Worm (Caenorhabditis elegans) whole organism, L4 larva: ENCODE measurements around the gene F54H5.14.

Source experiments
- F26F4.8 ChIP-seq: fragments of 200-800 bp; sonication (Bioruptor generic); conservative IDR thresholded peaks from 2 replicates; pipeline ENCODE4 v1.3.6; 2022; ENCODE audit warnings: missing genetic modification characterization, missing compliant biosample characterization
- F44E2.7 ChIP-seq: fragments of 200-800 bp; sonication (Bioruptor generic); IDR thresholded peaks from 2 replicates; pipeline ENCODE4 v2.1.2; 2022; ENCODE audit warnings: missing genetic modification characterization, missing compliant biosample characterization
- T20F7.1 ChIP-seq: fragments of 200-800 bp; sonication (Bioruptor generic); optimal IDR thresholded peaks from 2 replicates; lab custom pipeline; 2018; ENCODE audit warnings: mild to moderate bottlenecking, missing genetic modification characterization, missing compliant biosample characterization
- Y105C5A.15 ChIP-seq: fragments of 200-800 bp; sonication (Bioruptor generic); IDR thresholded peaks from 2 replicates; pipeline ENCODE4 v1.3.6; 2022; ENCODE audit warnings: missing genetic modification characterization, missing compliant biosample characterization
- Y5F2A.4 ChIP-seq: fragments of 200-800 bp; sonication (Bioruptor generic); optimal IDR thresholded peaks from 2 replicates; lab custom pipeline; 2018; ENCODE audit warnings: mild to moderate bottlenecking, missing genetic modification characterization, missing compliant biosample characterization
- Y75B8A.6 ChIP-seq: fragments of 200-800 bp; sonication (Bioruptor generic); IDR thresholded peaks from 2 replicates; pipeline ENCODE4 v1.3.6; 2022; ENCODE audit warnings: missing genetic modification reagents, missing genetic modification characterization, missing compliant biosample characterization
- ZK546.5 ChIP-seq, 2 experiments: sonication (generic microtip); optimal IDR thresholded peaks; 2 replicates each; lab custom pipeline; 2017; ENCODE audit warnings: missing biosample characterization in 2 of 2, missing genetic modification characterization in 2 of 2
- aly-2 ChIP-seq: sonication (generic microtip); optimal IDR thresholded peaks from 2 replicates; lab custom pipeline; 2018; ENCODE audit warnings: missing biosample characterization, missing genetic modification characterization
- ama-1 ChIP-seq: fragments of 150-350 bp; optimal IDR thresholded peaks from 2 replicates; lab custom pipeline; 2014; ENCODE audit warnings: inconsistent platforms, mixed read lengths
- ceh-20 ChIP-seq: fragments of 200-800 bp; sonication (Bioruptor generic); IDR thresholded peaks from 2 replicates; pipeline ENCODE4 v1.3.6; 2022; ENCODE audit warnings: missing genetic modification reagents, missing genetic modification characterization, missing compliant biosample characterization
- ceh-44 ChIP-seq: fragments of 200-800 bp; sonication (Bioruptor generic); IDR thresholded peaks from 2 replicates; pipeline ENCODE4 v1.3.6; 2022; ENCODE audit warnings: missing genetic modification reagents, missing genetic modification characterization, missing compliant biosample characterization
- ceh-62 ChIP-seq: sonication (generic microtip); optimal IDR thresholded peaks from 2 replicates; lab custom pipeline; 2017; ENCODE audit warnings: missing biosample characterization, missing genetic modification characterization
- ceh-82 ChIP-seq: sonication (generic microtip); optimal IDR thresholded peaks from 2 replicates; lab custom pipeline; 2017; ENCODE audit warnings: missing biosample characterization, missing genetic modification characterization
- daf-16 ChIP-seq, 3 experiments: sonication (generic microtip); optimal IDR thresholded peaks; 2 replicates each; lab custom pipeline; 2016 to 2017; ENCODE audit warnings: missing genetic modification characterization in 3 of 3, missing genetic modification reagents in 3 of 3, mild to moderate bottlenecking in 2 of 3, missing compliant biosample characterization in 2 of 3, missing biosample characterization in 1 of 3, moderate library complexity in 1 of 3
- daf-19 ChIP-seq: fragments of 200-800 bp; sonication (Bioruptor generic); conservative IDR thresholded peaks from 2 replicates; pipeline ENCODE4 v1.3.6; 2022; ENCODE audit warnings: missing genetic modification characterization, missing compliant biosample characterization
- daf-8 ChIP-seq: fragments of 200-800 bp; sonication (Bioruptor generic); IDR thresholded peaks from 2 replicates; pipeline ENCODE4 v1.3.6; 2022; ENCODE audit warnings: missing genetic modification characterization, missing compliant biosample characterization
- dmd-6 ChIP-seq: fragments of 200-800 bp; sonication (Bioruptor generic); IDR thresholded peaks from 2 replicates; pipeline ENCODE4 v1.3.6; 2022; ENCODE audit warnings: missing genetic modification reagents, missing genetic modification characterization, missing compliant biosample characterization
- dmd-9 ChIP-seq: fragments of 200-800 bp; sonication (Bioruptor generic); IDR thresholded peaks from 2 replicates; pipeline ENCODE4 v1.3.6; 2022; ENCODE audit warnings: missing genetic modification reagents, missing genetic modification characterization, missing compliant biosample characterization
- dve-1 ChIP-seq: sonication (generic microtip); optimal IDR thresholded peaks from 2 replicates; lab custom pipeline; 2017; ENCODE audit warnings: antibody characterized with exemption, mild to moderate bottlenecking, missing genetic modification characterization, missing compliant biosample characterization; ENCODE audit not compliant: insufficient read depth
- egl-27 ChIP-seq: sonication (generic microtip); optimal IDR thresholded peaks from 3 replicates; lab custom pipeline; 2017; ENCODE audit warnings: missing biosample characterization, missing genetic modification reagents, missing genetic modification characterization
- fkh-10 ChIP-seq: fragments of 150-350 bp; optimal IDR thresholded peaks from 2 replicates; lab custom pipeline; 2014; ENCODE audit warnings: missing biosample characterization, missing genetic modification reagents, missing genetic modification characterization
- fos-1 ChIP-seq: fragments of 150-350 bp; optimal IDR thresholded peaks from 2 replicates; lab custom pipeline; 2014; ENCODE audit warnings: missing biosample characterization, missing genetic modification characterization
- hlh-11 ChIP-seq: fragments of 200-800 bp; sonication (Bioruptor generic); optimal IDR thresholded peaks from 2 replicates; lab custom pipeline; 2018; ENCODE audit warnings: mild to moderate bottlenecking, missing genetic modification characterization, missing compliant biosample characterization
- hlh-30 ChIP-seq: sonication (generic microtip); optimal IDR thresholded peaks from 2 replicates; lab custom pipeline; 2017; ENCODE audit warnings: antibody characterized with exemption, mild to moderate bottlenecking, missing genetic modification characterization, missing compliant biosample characterization; ENCODE audit not compliant: insufficient read depth
- lin-1 ChIP-seq: fragments of 200-800 bp; sonication (Bioruptor generic); IDR thresholded peaks from 2 replicates; pipeline ENCODE4 v1.3.6; 2022; ENCODE audit warnings: missing genetic modification reagents, missing genetic modification characterization, missing compliant biosample characterization
- lin-13 ChIP-seq: fragments of 150-350 bp; optimal IDR thresholded peaks from 2 replicates; lab custom pipeline; 2014; ENCODE audit warnings: missing biosample characterization, missing genetic modification reagents, missing genetic modification characterization
- lin-29 ChIP-seq: fragments of 200-800 bp; sonication (Bioruptor generic); IDR thresholded peaks from 2 replicates; pipeline ENCODE4 v1.3.6; 2022; ENCODE audit warnings: missing genetic modification reagents, missing genetic modification characterization, missing compliant biosample characterization
- lin-39 ChIP-seq: fragments of 150-350 bp; optimal IDR thresholded peaks from 2 replicates; lab custom pipeline; 2014; ENCODE audit warnings: missing biosample characterization, missing genetic modification reagents, missing genetic modification characterization
- lir-3 ChIP-seq: sonication (generic microtip); optimal IDR thresholded peaks from 2 replicates; lab custom pipeline; 2016; ENCODE audit warnings: mild to moderate bottlenecking, missing genetic modification characterization, missing compliant biosample characterization
- lsy-2 ChIP-seq, 2 experiments: fragments of 150-350 bp in 1 of 2; sonication (generic microtip) in 1 of 2; optimal IDR thresholded peaks; 2 replicates each; lab custom pipeline; 2014 to 2017; ENCODE audit warnings: missing biosample characterization in 2 of 2, missing genetic modification characterization in 2 of 2
- madf-5 ChIP-seq, 2 experiments: fragments of 200-800 bp; sonication (Bioruptor generic); IDR thresholded peaks; 2 replicates each; pipeline ENCODE4 v1.3.6; 2022; ENCODE audit warnings: missing compliant biosample characterization in 2 of 2, missing genetic modification characterization in 2 of 2
- madf-9 ChIP-seq: fragments of 200-800 bp; sonication (Bioruptor generic); conservative IDR thresholded peaks from 2 replicates; pipeline ENCODE4 v1.3.6; 2022; ENCODE audit warnings: missing genetic modification reagents, missing genetic modification characterization, missing compliant biosample characterization
- mdl-1 ChIP-seq, 2 experiments: fragments of 150-350 bp in 1 of 2; sonication (generic microtip) in 1 of 2; optimal IDR thresholded peaks; 2 replicates each; lab custom pipeline; 2014 to 2017; ENCODE audit warnings: missing biosample characterization in 2 of 2, missing genetic modification characterization in 2 of 2
- mxl-2 ChIP-seq: fragments of 200-800 bp; sonication (Bioruptor generic); conservative IDR thresholded peaks from 2 replicates; pipeline ENCODE4 v1.3.6; 2022; ENCODE audit warnings: missing genetic modification reagents, missing genetic modification characterization, missing compliant biosample characterization
- nhr-111 ChIP-seq: fragments of 200-800 bp; sonication (Bioruptor generic); optimal IDR thresholded peaks from 2 replicates; lab custom pipeline; 2018; ENCODE audit warnings: mild to moderate bottlenecking, missing genetic modification characterization, missing compliant biosample characterization
- nhr-237 ChIP-seq: sonication (generic microtip); optimal IDR thresholded peaks from 2 replicates; lab custom pipeline; 2017; ENCODE audit warnings: missing biosample characterization, missing genetic modification characterization
- nhr-41 ChIP-seq: fragments of 200-800 bp; sonication (Bioruptor generic); IDR thresholded peaks from 2 replicates; pipeline ENCODE4 v1.3.6; 2022; ENCODE audit warnings: missing genetic modification reagents, missing genetic modification characterization, missing compliant biosample characterization
- nhr-42 ChIP-seq: fragments of 200-800 bp; sonication (Bioruptor generic); IDR thresholded peaks from 2 replicates; pipeline ENCODE4 v1.3.6; 2022; ENCODE audit warnings: missing genetic modification characterization, missing compliant biosample characterization
- nhr-6 ChIP-seq: fragments of 150-350 bp; optimal IDR thresholded peaks from 2 replicates; lab custom pipeline; 2014; ENCODE audit warnings: missing biosample characterization, missing genetic modification characterization
- nhr-77 ChIP-seq: fragments of 150-350 bp; optimal IDR thresholded peaks from 2 replicates; lab custom pipeline; 2014; ENCODE audit warnings: missing biosample characterization, missing genetic modification characterization
- pha-4 ChIP-seq, 2 experiments: fragments of 150-350 bp in 1 of 2; fragments of 200-800 bp in 1 of 2; sonication (Bioruptor generic) in 1 of 2; IDR thresholded peaks in 1 of 2; optimal IDR thresholded peaks in 1 of 2; 2 replicates each; pipeline versions ENCODE4 v1.3.6 to Lab custom; 2014 to 2022; ENCODE audit warnings: missing genetic modification characterization in 2 of 2, missing genetic modification reagents in 2 of 2, missing biosample characterization in 1 of 2, missing compliant biosample characterization in 1 of 2
- php-3 ChIP-seq: fragments of 200-800 bp; sonication (Bioruptor generic); IDR thresholded peaks from 2 replicates; pipeline ENCODE4 v1.3.6; 2022; ENCODE audit warnings: missing genetic modification reagents, missing genetic modification characterization, missing compliant biosample characterization
- sdz-12 ChIP-seq: fragments of 200-800 bp; sonication (Bioruptor generic); optimal IDR thresholded peaks from 2 replicates; lab custom pipeline; 2018; ENCODE audit warnings: mild to moderate bottlenecking, missing genetic modification characterization, missing compliant biosample characterization
- snpc-4 ChIP-seq: fragments of 150-350 bp; optimal IDR thresholded peaks from 2 replicates; lab custom pipeline; 2014; ENCODE audit warnings: missing biosample characterization, missing genetic modification characterization
- tra-1 ChIP-seq: fragments of 200-800 bp; sonication (Bioruptor generic); IDR thresholded peaks from 2 replicates; pipeline ENCODE4 v1.3.6; 2022; ENCODE audit warnings: missing genetic modification reagents, missing genetic modification characterization, missing compliant biosample characterization
- zag-1 ChIP-seq: fragments of 150-350 bp; optimal IDR thresholded peaks from 2 replicates; lab custom pipeline; 2014; ENCODE audit warnings: missing biosample characterization, missing genetic modification characterization
- zfp-3 ChIP-seq: fragments of 200-800 bp; sonication (Bioruptor generic); conservative IDR thresholded peaks from 2 replicates; pipeline ENCODE4 v1.3.6; 2022; ENCODE audit warnings: missing genetic modification reagents, missing genetic modification characterization, missing compliant biosample characterization
- zip-11 ChIP-seq: fragments of 200-800 bp; sonication (Bioruptor generic); IDR thresholded peaks from 2 replicates; pipeline ENCODE4 v1.3.6; 2022; ENCODE audit warnings: missing genetic modification characterization, missing compliant biosample characterization
- zip-2 ChIP-seq: fragments of 150-350 bp; optimal IDR thresholded peaks from 2 replicates; lab custom pipeline; 2014; ENCODE audit warnings: missing biosample characterization, missing genetic modification characterization

Gene F54H5.14

DNA sequence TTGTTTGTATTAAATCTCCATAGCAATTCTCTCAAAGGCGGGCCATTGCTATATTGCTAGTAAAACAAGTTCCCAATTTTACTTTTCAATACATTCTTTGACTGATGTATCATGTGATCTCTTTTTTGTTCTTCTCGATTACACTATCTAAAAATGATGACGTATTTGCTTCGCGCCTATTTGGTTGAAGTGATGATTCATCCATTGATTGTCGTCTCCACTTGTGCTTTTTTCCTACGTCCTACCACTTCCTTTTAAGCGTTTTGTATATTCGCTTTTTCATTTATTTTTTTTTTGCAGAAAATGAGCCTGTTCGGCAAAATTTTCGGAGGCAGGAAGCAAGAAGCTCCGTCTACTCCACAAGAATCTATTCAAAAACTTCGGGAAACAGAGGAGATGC, 35.8 kb downstream of the F54H5.14 start, which contains the start of gene vps-32.1:
vps-32.1 (plus strand) TSS at position 301 of the 400 bp plus-strand sequence.
- TF ChIP-seq madf-9 (GFP tag; lab: Robert Waterston, UW), result no peak
- no peak for TF ChIP-seq hlh-11
- no peak for TF ChIP-seq daf-8 (GFP tag; lab: Robert Waterston, UW)
- no peak for TF ChIP-seq zip-11 (GFP tag; lab: Robert Waterston, UW)
- TF ChIP-seq lir-3 (tag; lab: Kevin White, UChicago), result no peak
- TF ChIP-seq dmd-9 (GFP tag; lab: Robert Waterston, UW), result 0 out of 2 replicates have a peak, but pooled peaks have one; percentile 18
- TF ChIP-seq ceh-82 (tag; lab: Kevin White, UChicago), result no peak
- no peak for TF ChIP-seq zip-2 (tag; lab: Kevin White, UChicago)
- no peak for TF ChIP-seq F26F4.8 (GFP tag; lab: Robert Waterston, UW)
- no peak for TF ChIP-seq tra-1 (GFP tag; lab: Robert Waterston, UW)
- no peak for TF ChIP-seq Y105C5A.15 (GFP tag; lab: Robert Waterston, UW)
- no peak for TF ChIP-seq lin-13
- TF ChIP-seq hlh-30, result no peak
- TF ChIP-seq php-3 (GFP tag; lab: Robert Waterston, UW), result no peak
- no peak for TF ChIP-seq lin-39 (tag; lab: Kevin White, UChicago)
- no peak for TF ChIP-seq egl-27 (tag; lab: Kevin White, UChicago)
- TF ChIP-seq lin-29 (GFP tag; lab: Robert Waterston, UW), result no peak
- no peak for TF ChIP-seq ceh-20 (GFP tag; lab: Robert Waterston, UW)
- TF ChIP-seq nhr-111, result no peak
- TF ChIP-seq daf-16 (GFP tag; optimal IDR thresholded peaks at IDR 0.05; lab: Kevin White, UChicago), result no peak
- peak; percentile 34 for TF ChIP-seq daf-16 (tag; optimal IDR thresholded peaks at IDR 0.05; lab: Kevin White, UChicago)
- TF ChIP-seq dmd-6, result peak; percentile 30
- peak in 1 of 2 experiments; percentile 6 for TF ChIP-seq lsy-2 (tag; optimal IDR thresholded peaks at IDR 0.05; lab: Kevin White, UChicago)
- no peak for TF ChIP-seq Y5F2A.4 (GFP tag; lab: Kevin White, UChicago)
- TF ChIP-seq nhr-42 (GFP tag; lab: Robert Waterston, UW), result no peak
- peak; percentile 1 for TF ChIP-seq nhr-6 (tag; lab: Kevin White, UChicago)
- no peak for TF ChIP-seq ama-1
- no peak for TF ChIP-seq mdl-1 (tag; optimal IDR thresholded peaks at IDR 0.05; lab: Kevin White, UChicago)
- TF ChIP-seq ceh-62 (tag; lab: Kevin White, UChicago), result no peak
- TF ChIP-seq fos-1 (tag; lab: Kevin White, UChicago), result peak; percentile 42
- no peak for TF ChIP-seq ZK546.5 (tag; optimal IDR thresholded peaks at IDR 0.05; lab: Kevin White, UChicago)
- TF ChIP-seq nhr-77 (tag; lab: Kevin White, UChicago), result no peak
- TF ChIP-seq F44E2.7 (GFP tag; lab: Robert Waterston, UW), result no peak
- no peak for TF ChIP-seq T20F7.1 (GFP tag; lab: Kevin White, UChicago)
- TF ChIP-seq mxl-2 (GFP tag; lab: Robert Waterston, UW), result no peak
- TF ChIP-seq dve-1 (tag; lab: Kevin White, UChicago), result no peak
- TF ChIP-seq nhr-237 (tag; lab: Kevin White, UChicago), result no peak
- TF ChIP-seq pha-4 (GFP tag; IDR thresholded peaks at IDR 0.05; lab: Robert Waterston, UW), result no peak
- TF ChIP-seq pha-4 (tag; optimal IDR thresholded peaks at IDR 0.05; lab: Kevin White, UChicago), result no peak
- TF ChIP-seq fkh-10, result no peak
- no peak for TF ChIP-seq aly-2 (tag; lab: Kevin White, UChicago)
- TF ChIP-seq, all 104 proteins: peak for 6

DNA sequence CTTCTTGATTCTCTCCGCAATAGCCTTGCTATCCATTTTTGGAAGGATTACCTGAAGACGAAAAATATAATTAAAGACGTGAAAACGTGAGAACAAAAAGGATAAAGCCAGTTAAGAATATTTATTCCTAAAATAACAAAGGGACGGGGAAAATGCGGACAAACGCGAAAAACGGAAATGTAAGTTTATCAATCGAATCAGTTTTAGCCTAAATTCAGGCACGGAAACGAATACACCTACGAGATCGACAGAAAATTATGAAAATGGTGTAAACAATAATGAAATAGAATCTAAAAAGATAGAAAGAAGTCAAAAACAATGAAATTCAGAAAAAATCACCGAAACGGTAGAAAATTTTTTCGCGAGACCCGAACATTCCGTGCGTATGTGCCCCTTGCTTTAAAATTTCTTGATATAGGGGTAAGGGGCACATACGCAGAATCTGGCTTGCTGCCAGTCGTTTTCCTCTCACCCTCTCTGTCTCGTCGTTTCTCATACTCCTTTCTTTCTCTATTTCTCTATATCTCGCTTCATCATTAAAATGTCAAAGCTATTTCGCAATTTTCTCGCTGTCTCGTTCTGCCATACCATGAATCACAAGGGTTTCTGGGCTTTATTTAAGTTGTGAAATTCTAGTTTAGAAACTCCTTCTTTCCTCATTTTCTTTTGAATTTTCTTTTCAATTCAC, 36.5 kb downstream of the F54H5.14 start, which contains the start of gene icd-1:
icd-1 (minus strand) TSS at position 51 of the 688 bp plus-strand sequence.
- TF ChIP-seq lin-13 (peak; percentile 92), daf-19 (GFP tag; lab: Robert Waterston, UW) (peak; percentile 88), mdl-1 (tag; optimal IDR thresholded peaks at IDR 0.05; lab: Kevin White, UChicago) (peak; percentile 56 to 77), madf-5 (GFP tag; IDR thresholded peaks at IDR 0.05; lab: Robert Waterston, UW) (no peak), ceh-20 (GFP tag; lab: Robert Waterston, UW) (peak; percentile 89), zfp-3 (GFP tag; lab: Robert Waterston, UW) (peak; percentile 63; the same call in 1 of the 2 replicates), nhr-41 (GFP tag; lab: Robert Waterston, UW) (peak; percentile 62; the same call in 1 of the 2 replicates), lin-1 (GFP tag; lab: Robert Waterston, UW) (peak; percentile 92), sdz-12 (no peak), snpc-4 (no peak), ceh-44 (GFP tag; lab: Robert Waterston, UW) (0 out of 2 replicates have a peak, but pooled peaks have one; percentile 30), dmd-6 (peak; percentile 91), Y75B8A.6 (GFP tag; lab: Robert Waterston, UW) (0 out of 2 replicates have a peak, but pooled peaks have one; percentile 11), nhr-6 (tag; lab: Kevin White, UChicago) (peak; percentile 57), zag-1 (tag; lab: Kevin White, UChicago) (peak; percentile 65), hlh-11 (peak; percentile 97)
